Fruit fly (Drosophila melanogaster): ENCODE measurements around the gene CG11756.

CG11756 gene

DNA sequence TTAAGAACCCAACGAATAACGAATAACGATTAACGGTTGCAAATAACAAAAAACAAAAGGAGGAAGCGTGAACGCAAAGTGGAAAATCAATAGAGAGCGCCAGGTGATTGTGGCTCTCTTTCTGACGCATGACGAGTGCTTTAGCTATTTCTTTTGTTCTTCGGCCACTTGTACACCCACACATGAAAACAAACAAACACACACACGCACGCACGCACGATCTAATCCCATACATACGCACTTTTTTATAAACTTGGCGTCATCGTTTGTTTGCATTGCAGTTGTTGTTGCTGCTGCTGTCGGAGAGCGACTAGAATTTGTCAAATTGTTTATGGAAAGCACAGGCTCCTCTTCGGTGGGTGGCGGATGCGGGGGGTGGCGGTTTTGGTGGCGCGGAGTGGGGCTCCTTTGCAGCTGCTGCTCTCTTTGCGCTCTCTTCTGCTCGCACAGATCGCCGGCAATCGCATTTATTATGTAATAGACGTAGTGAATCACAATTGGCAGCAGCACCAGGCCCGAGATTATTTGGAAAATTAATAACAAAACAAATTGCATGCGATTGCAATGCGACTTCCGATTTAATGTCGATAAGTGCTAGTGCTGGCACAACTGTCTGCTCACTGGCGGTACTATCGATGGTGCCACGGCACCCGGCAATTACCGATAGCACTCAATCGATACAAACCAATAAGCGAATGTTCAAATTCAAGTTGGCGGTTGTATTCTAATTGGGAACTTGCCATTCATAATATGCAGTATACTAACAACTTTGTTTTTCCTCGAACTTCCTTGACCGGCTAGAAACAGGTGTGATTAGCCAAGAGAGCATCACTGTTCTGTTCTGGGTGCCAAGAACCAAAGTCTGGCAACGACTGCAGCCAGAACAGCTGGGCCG lies 8.7 kb upstream of the CG11756 start (continued):
- TF ChIP-seq Dip2 (GFP tag; IDR thresholded peaks at IDR 0.05): no peak
- TF ChIP-seq CG15479 (GFP tag; optimal IDR thresholded peaks at IDR 0.05): no peak
- TF ChIP-seq HHEX (GFP tag; optimal IDR thresholded peaks at IDR 0.05): peak; percentile 17
- no peak for TF ChIP-seq B-H1 (GFP tag; IDR thresholded peaks at IDR 0.05)

- TF ChIP-seq Taf1 (GFP tag; IDR thresholded peaks at IDR 0.05) (no peak), pum (GFP tag; optimal IDR thresholded peaks at IDR 0.05) (no peak), CG8924 (tag; optimal IDR thresholded peaks at IDR 0.05) (peak; percentile 57), sqz (GFP tag; optimal IDR thresholded peaks at IDR 0.05) (peak; percentile 13), NK7.1 (GFP tag; optimal IDR thresholded peaks at IDR 0.05) (no peak), Opbp (GFP tag; IDR thresholded peaks at IDR 0.05; ENCODE audit: partially characterized antibody) (no peak), nom (GFP tag; optimal IDR thresholded peaks at IDR 0.05) (no peak), NfI (GFP tag; optimal IDR thresholded peaks at IDR 0.05) (no peak), MBD-R2 (GFP tag; IDR thresholded peaks at IDR 0.05) (peak; percentile 6; the same call in 1 of the 2 replicates), gfzf (GFP tag; optimal IDR thresholded peaks at IDR 0.05) (peak; percentile 10), Sox102F (GFP tag; optimal IDR thresholded peaks at IDR 0.05) (no peak), CG11398 (GFP tag; optimal IDR thresholded peaks at IDR 0.05) (no peak), nerfin-2 (GFP tag; IDR thresholded peaks at IDR 0.05; ENCODE audit: partially characterized antibody) (no peak), cg (GFP tag; optimal IDR thresholded peaks at IDR 0.05) (no peak), YL-1 (GFP tag; optimal IDR thresholded peaks at IDR 0.05) (no peak), CG34376 (GFP tag; optimal IDR thresholded peaks at IDR 0.05) (no peak), CG12391 (tag; optimal IDR thresholded peaks at IDR 0.05) (no peak), CG7745 (tag; optimal IDR thresholded peaks at IDR 0.05) (no peak), Myb (GFP tag; optimal IDR thresholded peaks at IDR 0.05) (peak; percentile 9), CG15696 (tag; optimal IDR thresholded peaks at IDR 0.05) (no peak), Med (GFP tag) (no peak), CG12744 (GFP tag; optimal IDR thresholded peaks at IDR 0.05) (no peak), dysf (GFP tag; IDR thresholded peaks at IDR 0.05) (no peak), CG7357 (GFP tag; IDR thresholded peaks at IDR 0.05) (no peak), C15 (GFP tag; IDR thresholded peaks at IDR 0.05) (no peak), Rfx (GFP tag; IDR thresholded peaks at IDR 0.05) (peak; percentile 2; the same call in 1 of the 2 replicates), CHES-1-like (GFP tag; optimal IDR thresholded peaks at IDR 0.05) (no peak), psq (GFP tag; optimal IDR thresholded peaks at IDR 0.05) (peak; percentile 82), Sox100B (GFP tag; optimal IDR thresholded peaks at IDR 0.05) (no peak), sisA (GFP tag; IDR thresholded peaks at IDR 0.05) (no peak), Drgx (GFP tag; IDR thresholded peaks at IDR 0.05) (0 out of 2 replicates have a peak, but pooled peaks have one; percentile 25), CG30403 (GFP tag; optimal IDR thresholded peaks at IDR 0.05) (no peak), BEAF-32 (GFP tag; optimal IDR thresholded peaks at IDR 0.05) (no peak), CG10959 (GFP tag; IDR thresholded peaks at IDR 0.05) (no peak), bsh (GFP tag; optimal IDR thresholded peaks at IDR 0.05) (peak in 1 of 2 experiments; percentile 47), CG11456 (GFP tag; IDR thresholded peaks at IDR 0.05) (no peak), gsb (GFP tag; IDR thresholded peaks at IDR 0.05) (no peak), Bteb2 (GFP tag; optimal IDR thresholded peaks at IDR 0.05) (no peak), CG12659 (GFP tag; optimal IDR thresholded peaks at IDR 0.05) (peak; percentile 23), CG32772 (GFP tag; IDR thresholded peaks at IDR 0.05) (peak; percentile 27; the same call in 1 of the 2 replicates)
Measured at dm6 chrX:11339868-11340548, 7.9 kb upstream of the CG11756 start, which contains the start of the genes CG34348 and Kap3. CG34348 (plus strand) TSS chrX:11339873. Kap3 (minus strand) TSS chrX:11340084.
